Worm (Caenorhabditis elegans) whole organism, mixed stage, embryonic: ENCODE measurements around the gene lnp-1.

Source experiments
- M03D4.4 ChIP-seq: sonication (generic microtip); optimal IDR thresholded peaks from 2 replicates; lab custom pipeline; 2017; ENCODE audit warnings: mild to moderate bottlenecking, missing genetic modification characterization, missing compliant biosample characterization
- bed-3 ChIP-seq: fragments of 200-800 bp; sonication (Bioruptor generic); optimal IDR thresholded peaks from 3 replicates; lab custom pipeline; 2018; ENCODE audit warnings: mild to moderate bottlenecking, missing genetic modification characterization, moderate library complexity, missing compliant biosample characterization
- ceh-39 ChIP-seq: fragments of 150-350 bp; optimal IDR thresholded peaks from 2 replicates; lab custom pipeline; 2014; ENCODE audit warnings: missing biosample characterization, missing genetic modification characterization
- ceh-43 ChIP-seq: fragments of 200-800 bp; sonication (Bioruptor generic); optimal IDR thresholded peaks from 2 replicates; lab custom pipeline; 2018; ENCODE audit warnings: mild to moderate bottlenecking, missing genetic modification characterization, moderate library complexity, missing compliant biosample characterization
- ces-1 ChIP-seq: fragments of 150-350 bp; optimal IDR thresholded peaks from 2 replicates; lab custom pipeline; 2014; ENCODE audit warnings: missing biosample characterization, missing genetic modification reagents, missing genetic modification characterization
- cnd-1 ChIP-seq: fragments of 200-800 bp; sonication (Bioruptor generic); optimal IDR thresholded peaks from 2 replicates; lab custom pipeline; 2018; ENCODE audit warnings: mild to moderate bottlenecking, missing genetic modification characterization, missing compliant biosample characterization
- drap-1 ChIP-seq: fragments of 200-800 bp; sonication (Bioruptor generic); optimal IDR thresholded peaks from 3 replicates; lab custom pipeline; 2018; ENCODE audit warnings: mild to moderate bottlenecking, missing genetic modification characterization, missing compliant biosample characterization
- elt-3 ChIP-seq: fragments of 150-350 bp; optimal IDR thresholded peaks from 2 replicates; lab custom pipeline; 2014; ENCODE audit warnings: missing biosample characterization, missing genetic modification characterization
- ham-2 ChIP-seq: fragments of 200-800 bp; sonication (Bioruptor generic); optimal IDR thresholded peaks from 2 replicates; lab custom pipeline; 2018; ENCODE audit warnings: mild to moderate bottlenecking, missing genetic modification characterization, missing compliant biosample characterization
- hlh-1 ChIP-seq: fragments of 150-350 bp; optimal IDR thresholded peaks from 2 replicates; lab custom pipeline; 2014; ENCODE audit warnings: missing biosample characterization, missing genetic modification reagents, missing genetic modification characterization
- lin-13 ChIP-seq: fragments of 150-350 bp; optimal IDR thresholded peaks from 2 replicates; lab custom pipeline; 2014; ENCODE audit warnings: missing biosample characterization, missing genetic modification characterization
- lin-32 ChIP-seq: fragments of 200-800 bp; sonication (Bioruptor generic); optimal IDR thresholded peaks from 2 replicates; lab custom pipeline; 2018; ENCODE audit warnings: mild to moderate bottlenecking, missing genetic modification characterization, missing compliant biosample characterization
- lsy-2 ChIP-seq: fragments of 150-350 bp; optimal IDR thresholded peaks from 2 replicates; lab custom pipeline; 2014; ENCODE audit warnings: missing biosample characterization, missing genetic modification characterization
- mab-5 ChIP-seq: fragments of 150-350 bp; optimal IDR thresholded peaks from 2 replicates; lab custom pipeline; 2014; ENCODE audit warnings: missing biosample characterization, missing genetic modification characterization
- mep-1 ChIP-seq: fragments of 150-350 bp; optimal IDR thresholded peaks from 2 replicates; lab custom pipeline; 2017; ENCODE audit warnings: missing biosample characterization, missing genetic modification reagents, missing genetic modification characterization, inconsistent platforms
- mls-2 ChIP-seq: sonication (generic microtip); optimal IDR thresholded peaks from 2 replicates; lab custom pipeline; 2016; ENCODE audit warnings: mild to moderate bottlenecking, missing genetic modification characterization, moderate library complexity, missing compliant biosample characterization
- nhr-12 ChIP-seq: fragments of 150-350 bp; optimal IDR thresholded peaks from 2 replicates; lab custom pipeline; 2014; ENCODE audit warnings: missing biosample characterization, missing genetic modification characterization
- nhr-237 ChIP-seq: fragments of 150-350 bp; optimal IDR thresholded peaks from 2 replicates; lab custom pipeline; 2014; ENCODE audit warnings: missing biosample characterization, missing genetic modification characterization
- nhr-28 ChIP-seq: fragments of 150-350 bp; optimal IDR thresholded peaks from 2 replicates; lab custom pipeline; 2014; ENCODE audit warnings: missing biosample characterization, missing genetic modification characterization
- nhr-76 ChIP-seq: sonication (generic microtip); optimal IDR thresholded peaks from 2 replicates; lab custom pipeline; 2017; ENCODE audit warnings: missing biosample characterization, missing genetic modification characterization
- pha-4 ChIP-seq: fragments of 150-350 bp; optimal IDR thresholded peaks from 2 replicates; lab custom pipeline; 2018; ENCODE audit warnings: missing biosample characterization, missing genetic modification reagents, missing genetic modification characterization
- sem-2 ChIP-seq: fragments of 200-800 bp; sonication (Bioruptor generic); optimal IDR thresholded peaks from 2 replicates; lab custom pipeline; 2018; ENCODE audit warnings: mild to moderate bottlenecking, missing genetic modification characterization, missing compliant biosample characterization
- snpc-4 ChIP-seq: fragments of 150-350 bp; optimal IDR thresholded peaks from 2 replicates; lab custom pipeline; 2014; ENCODE audit warnings: missing biosample characterization, missing genetic modification characterization
- sptf-1 ChIP-seq: sonication (generic microtip); optimal IDR thresholded peaks from 2 replicates; lab custom pipeline; 2017; ENCODE audit warnings: mild to moderate bottlenecking, missing genetic modification characterization, moderate library complexity, missing compliant biosample characterization
- tbx-8 ChIP-seq: fragments of 200-800 bp; sonication (Bioruptor generic); optimal IDR thresholded peaks from 2 replicates; lab custom pipeline; 2018; ENCODE audit warnings: mild to moderate bottlenecking, missing genetic modification characterization, moderate library complexity, missing compliant biosample characterization
- unc-120 ChIP-seq: sonication (generic microtip); optimal IDR thresholded peaks from 2 replicates; lab custom pipeline; 2017; ENCODE audit warnings: missing genetic modification characterization, missing compliant biosample characterization; ENCODE audit not compliant: poor library complexity, severe bottlenecking
- unc-39 ChIP-seq: fragments of 150-350 bp; optimal IDR thresholded peaks from 2 replicates; lab custom pipeline; 2014; ENCODE audit warnings: missing biosample characterization, missing genetic modification characterization
- unc-62 ChIP-seq: fragments of 150-350 bp; optimal IDR thresholded peaks from 2 replicates; lab custom pipeline; 2014; ENCODE audit warnings: missing biosample characterization, missing genetic modification reagents, missing genetic modification characterization
- zip-8 ChIP-seq: fragments of 150-350 bp; optimal IDR thresholded peaks from 2 replicates; lab custom pipeline; 2014; ENCODE audit warnings: missing biosample characterization, missing genetic modification characterization

lnp-1 gene

ce11 chrX:4628350-4628749 is 39.8 kb downstream of the lnp-1 start:
- TF ChIP-seq nhr-76 (tag; lab: Kevin White, UChicago) (no peak), sptf-1 (no peak), lsy-2 (no peak), ceh-39 (tag; lab: Kevin White, UChicago) (no peak)

ce11 chrX:4628817-4629575 is 40.4 kb downstream of the lnp-1 start:
- TF ChIP-seq cnd-1 (tag; lab: Kevin White, UChicago) (no peak), ceh-43 (GFP tag; lab: Kevin White, UChicago) (no peak), elt-3 (no peak), hlh-1 (tag; lab: Kevin White, UChicago) (peak; percentile 38), lin-32 (no peak), unc-62 (GFP tag; lab: Kevin White, UChicago) (peak; percentile 45), nhr-237 (tag; lab: Kevin White, UChicago) (no peak), ces-1 (GFP tag; lab: Kevin White, UChicago) (peak; percentile 94), ham-2 (GFP tag; lab: Kevin White, UChicago) (no peak)

DNA sequence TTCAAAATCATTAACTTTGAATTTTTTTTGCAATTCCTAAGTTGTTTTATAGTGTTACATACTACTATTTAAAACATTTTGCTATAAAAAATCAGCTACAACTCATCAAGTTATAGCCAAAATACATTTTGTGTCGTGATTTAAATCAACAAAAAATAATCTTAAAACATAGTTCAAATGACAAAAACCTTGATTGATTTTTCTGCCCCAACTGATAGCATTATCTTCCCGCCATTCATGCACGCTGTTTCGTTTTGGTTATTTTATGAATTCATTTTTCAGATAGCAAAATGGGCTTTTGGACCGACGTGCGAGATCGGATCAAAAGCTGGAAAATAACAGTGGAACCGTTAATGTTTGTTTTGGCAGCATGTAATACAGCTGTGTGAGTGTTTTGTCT is 43.5 kb downstream of the lnp-1 start, which contains the start of gene slcr-46.1:
slcr-46.1 (plus strand) TSS at position 274 of the 400 bp plus-strand sequence.
- TF ChIP-seq unc-62 (GFP tag; lab: Kevin White, UChicago): no peak

ce11 chrX:4635643-4636042 is 47.1 kb downstream of the lnp-1 start:
- TF ChIP-seq cnd-1 (tag; lab: Kevin White, UChicago): peak; percentile 1
- no peak for TF ChIP-seq nhr-76 (tag; lab: Kevin White, UChicago)
- TF ChIP-seq mls-2 (tag; lab: Kevin White, UChicago): peak; percentile 37
- TF ChIP-seq elt-3: peak; percentile 14
- peak; percentile 58 for TF ChIP-seq ces-1 (GFP tag; lab: Kevin White, UChicago)
- peak; percentile 44 for TF ChIP-seq unc-120 (tag; lab: Kevin White, UChicago)
- TF ChIP-seq mab-5 (tag; lab: Kevin White, UChicago): no peak
- TF ChIP-seq unc-39 (tag; lab: Kevin White, UChicago): no peak
- peak; percentile 43 for TF ChIP-seq sptf-1
- no peak for TF ChIP-seq M03D4.4 (tag; lab: Kevin White, UChicago)
- TF ChIP-seq lsy-2: peak; percentile 53
- TF ChIP-seq ceh-39 (tag; lab: Kevin White, UChicago): no peak
- TF ChIP-seq ceh-43 (GFP tag; lab: Kevin White, UChicago): no peak
- peak; percentile 60 for TF ChIP-seq unc-62 (GFP tag; lab: Kevin White, UChicago)
- TF ChIP-seq pha-4 (tag; lab: Kevin White, UChicago): peak; percentile 73
- TF ChIP-seq mep-1 (tag; lab: Kevin White, UChicago): peak; percentile 37
- no peak for TF ChIP-seq zip-8

DNA sequence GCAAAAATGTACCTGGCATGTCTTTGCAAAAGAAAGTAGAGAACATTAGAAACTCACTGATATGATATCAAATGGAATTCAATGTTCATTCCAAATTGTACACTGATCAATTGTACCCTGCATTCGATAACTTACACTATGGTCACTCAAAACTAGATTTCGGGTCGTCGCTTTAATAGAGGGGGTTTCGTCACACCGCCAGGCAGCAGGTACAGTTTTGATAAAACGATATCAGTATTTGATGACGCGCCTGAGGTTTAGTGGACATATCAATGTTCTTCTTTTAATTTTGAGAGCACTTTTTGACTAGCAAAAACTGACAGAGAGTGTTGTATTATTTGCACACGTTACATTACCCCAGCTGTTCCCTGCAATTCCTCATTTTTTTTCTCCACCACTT is 47.6 kb downstream of the lnp-1 start:
- TF ChIP-seq snpc-4 (tag; lab: Kevin White, UChicago) (no peak), nhr-76 (tag; lab: Kevin White, UChicago) (no peak), sem-2 (GFP tag; lab: Kevin White, UChicago) (no peak), tbx-8 (GFP tag; lab: Kevin White, UChicago) (no peak), sptf-1 (no peak), unc-62 (GFP tag; lab: Kevin White, UChicago) (no peak), lin-32 (no peak), lin-13 (no peak), drap-1 (no peak), nhr-12 (tag; lab: Kevin White, UChicago) (no peak), pha-4 (tag; lab: Kevin White, UChicago) (no peak), cnd-1 (tag; lab: Kevin White, UChicago) (no peak), bed-3 (no peak), ces-1 (GFP tag; lab: Kevin White, UChicago) (no peak), mep-1 (tag; lab: Kevin White, UChicago) (no peak), nhr-28 (tag; lab: Kevin White, UChicago) (no peak), unc-120 (tag; lab: Kevin White, UChicago) (no peak), ceh-39 (tag; lab: Kevin White, UChicago) (no peak), unc-39 (tag; lab: Kevin White, UChicago) (no peak)
